Worm (Caenorhabditis elegans) whole organism, mixed stage, embryonic: Measurements from ENCODE around the gene lgc-21.

Experiments used
- bed-3 ChIP-seq: fragments of 200-800 bp; sonication (Bioruptor generic); optimal IDR thresholded peaks from 3 replicates; lab custom pipeline; 2018; ENCODE audit warnings: mild to moderate bottlenecking, missing genetic modification characterization, moderate library complexity, missing compliant biosample characterization
- blmp-1 ChIP-seq: fragments of 150-350 bp; optimal IDR thresholded peaks from 2 replicates; lab custom pipeline; 2014; ENCODE audit warnings: missing biosample characterization, missing genetic modification characterization
- ceh-39 ChIP-seq: fragments of 150-350 bp; optimal IDR thresholded peaks from 2 replicates; lab custom pipeline; 2014; ENCODE audit warnings: missing biosample characterization, missing genetic modification characterization
- drap-1 ChIP-seq: fragments of 200-800 bp; sonication (Bioruptor generic); optimal IDR thresholded peaks from 3 replicates; lab custom pipeline; 2018; ENCODE audit warnings: mild to moderate bottlenecking, missing genetic modification characterization, missing compliant biosample characterization
- elt-1 ChIP-seq: sonication (generic microtip); optimal IDR thresholded peaks from 2 replicates; lab custom pipeline; 2017; ENCODE audit warnings: missing genetic modification characterization, mild to moderate bottlenecking, missing compliant biosample characterization, antibody characterized with exemption, moderate library complexity, borderline replicate concordance; ENCODE audit not compliant: insufficient read depth
- nhr-28 ChIP-seq: fragments of 150-350 bp; optimal IDR thresholded peaks from 2 replicates; lab custom pipeline; 2014; ENCODE audit warnings: missing biosample characterization, missing genetic modification characterization
- pha-4 ChIP-seq: fragments of 150-350 bp; optimal IDR thresholded peaks from 2 replicates; lab custom pipeline; 2018; ENCODE audit warnings: missing biosample characterization, missing genetic modification reagents, missing genetic modification characterization
- sem-2 ChIP-seq: fragments of 200-800 bp; sonication (Bioruptor generic); optimal IDR thresholded peaks from 2 replicates; lab custom pipeline; 2018; ENCODE audit warnings: mild to moderate bottlenecking, missing genetic modification characterization, missing compliant biosample characterization
- unc-39 ChIP-seq: fragments of 150-350 bp; optimal IDR thresholded peaks from 2 replicates; lab custom pipeline; 2014; ENCODE audit warnings: missing biosample characterization, missing genetic modification characterization
- unc-62 ChIP-seq: fragments of 150-350 bp; optimal IDR thresholded peaks from 2 replicates; lab custom pipeline; 2014; ENCODE audit warnings: missing biosample characterization, missing genetic modification reagents, missing genetic modification characterization

DNA sequence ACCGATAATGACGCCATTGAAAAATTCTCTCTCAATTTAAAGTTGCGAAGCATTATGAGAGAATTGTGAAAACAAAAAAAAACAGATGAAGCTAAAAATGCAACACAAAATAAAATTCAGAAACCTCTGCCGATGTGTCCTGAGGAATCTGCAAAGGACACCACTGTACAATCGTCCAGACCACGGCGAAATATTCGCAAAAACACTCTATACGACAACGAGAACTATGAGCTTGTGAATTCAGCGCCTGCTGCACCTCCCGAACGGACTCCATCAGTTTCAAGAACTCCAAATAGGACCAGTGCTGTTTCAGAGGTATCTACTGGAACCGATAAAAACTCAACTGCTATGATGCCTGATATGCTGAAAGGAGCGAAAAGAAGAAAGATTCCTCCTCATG, 34.7 kb upstream of the lgc-21 start:
- TF ChIP-seq elt-1 (tag; lab: Kevin White, UChicago) (no peak), blmp-1 (tag; lab: Kevin White, UChicago) (no peak), nhr-28 (tag; lab: Kevin White, UChicago) (no peak), drap-1 (GFP tag; lab: Kevin White, UChicago) (no peak), unc-62 (GFP tag; lab: Kevin White, UChicago) (no peak), bed-3 (GFP tag; lab: Kevin White, UChicago) (no peak), pha-4 (tag; lab: Kevin White, UChicago) (no peak), ceh-39 (tag; lab: Kevin White, UChicago) (no peak), unc-39 (tag; lab: Kevin White, UChicago) (no peak), sem-2 (GFP tag; lab: Kevin White, UChicago) (no peak)
